Fruit fly (Drosophila melanogaster) whole organism, embryonic: Measurements from ENCODE around the gene superdeath.
A peak's percentile ranks its signal among the peaks of the same experiment; 100 is the strongest.

ENCODE experiments used
- Bgb ChIP-seq: fragments of 200-800 bp; sonication (Bioruptor generic); IDR thresholded peaks from 2 replicates; pipeline ENCODE4 v1.3.6; 2022; ENCODE audit warnings: missing biosample characterization, missing genetic modification characterization; ENCODE audit not compliant: partially characterized antibody
- CG10431 ChIP-seq: fragments of 200-800 bp; sonication (Bioruptor generic); optimal IDR thresholded peaks from 3 replicates; lab custom pipeline; 2018; ENCODE audit warnings: missing biosample characterization, mild to moderate bottlenecking, missing genetic modification characterization
- CG11085 ChIP-seq: fragments of 200-800 bp; sonication (Bioruptor generic); IDR thresholded peaks from 2 replicates; pipeline ENCODE4 v1.3.6; 2022; ENCODE audit warnings: missing biosample characterization, missing genetic modification characterization
- CG11093 ChIP-seq: fragments of 200-800 bp; sonication (Bioruptor generic); IDR thresholded peaks from 3 replicates; pipeline ENCODE4 v1.3.6; 2022; ENCODE audit warnings: missing biosample characterization, missing genetic modification characterization
- CG11398 ChIP-seq: fragments of 200-800 bp; sonication (Bioruptor generic); optimal IDR thresholded peaks from 2 replicates; lab custom pipeline; 2016; ENCODE audit warnings: missing biosample characterization, missing genetic modification characterization
- CG11560 ChIP-seq: fragments of 200-800 bp; sonication (Bioruptor generic); IDR thresholded peaks from 3 replicates; pipeline ENCODE4 v1.3.6; 2022; ENCODE audit warnings: missing biosample characterization, missing genetic modification characterization
- CG12155 ChIP-seq: fragments of 200-800 bp; sonication (Bioruptor generic); optimal IDR thresholded peaks from 3 replicates; lab custom pipeline; 2016; ENCODE audit warnings: missing biosample characterization, missing genetic modification characterization
- CG14014 ChIP-seq: fragments of 200-800 bp; sonication (Bioruptor generic); IDR thresholded peaks from 2 replicates; pipeline ENCODE4 v1.3.6; 2022; ENCODE audit warnings: missing biosample characterization, missing genetic modification characterization
- CG18619 ChIP-seq: fragments of 200-800 bp; sonication (Bioruptor generic); optimal IDR thresholded peaks from 3 replicates; lab custom pipeline; 2017; ENCODE audit warnings: missing biosample characterization, mild to moderate bottlenecking, missing genetic modification characterization
- CG30431 ChIP-seq: fragments of 200-800 bp; sonication (Bioruptor generic); optimal IDR thresholded peaks from 2 replicates; lab custom pipeline; 2017; ENCODE audit warnings: missing biosample characterization, missing genetic modification characterization
- CG3847 ChIP-seq: fragments of 200-800 bp; sonication (Bioruptor generic); IDR thresholded peaks from 2 replicates; pipeline ENCODE4 v1.3.6; 2022; ENCODE audit warnings: missing biosample characterization, missing genetic modification characterization
- CG6683 ChIP-seq: fragments of 200-800 bp; sonication (Bioruptor generic); optimal IDR thresholded peaks from 2 replicates; lab custom pipeline; 2017; ENCODE audit warnings: missing biosample characterization, mild to moderate bottlenecking, missing genetic modification characterization, missing genetic modification reagents
- CG6689 ChIP-seq: fragments of 200-800 bp; sonication (Bioruptor generic); IDR thresholded peaks from 2 replicates; pipeline ENCODE4 v1.3.6; 2022; ENCODE audit warnings: missing biosample characterization, missing genetic modification characterization
- CG7372 ChIP-seq: fragments of 200-800 bp; sonication (Bioruptor generic); IDR thresholded peaks from 2 replicates; pipeline ENCODE4 v1.3.6; 2022; ENCODE audit warnings: missing biosample characterization, missing genetic modification characterization
- CG8089 ChIP-seq: fragments of 200-800 bp; sonication (Bioruptor generic); optimal IDR thresholded peaks from 3 replicates; lab custom pipeline; 2016; ENCODE audit warnings: missing biosample characterization, missing genetic modification characterization
- CG9797 ChIP-seq: fragments of 200-800 bp; sonication (Bioruptor generic); optimal IDR thresholded peaks from 3 replicates; lab custom pipeline; 2018; ENCODE audit warnings: missing biosample characterization, mild to moderate bottlenecking, missing genetic modification characterization
- CTCF ChIP-seq: fragments of 200-800 bp; sonication (Bioruptor generic); optimal IDR thresholded peaks from 2 replicates; lab custom pipeline; 2017; ENCODE audit warnings: missing biosample characterization, mild to moderate bottlenecking, missing genetic modification characterization, moderate library complexity
- CoRest ChIP-seq: fragments of 200-800 bp; sonication (Bioruptor generic); optimal IDR thresholded peaks from 3 replicates; lab custom pipeline; 2018; ENCODE audit warnings: missing biosample characterization, mild to moderate bottlenecking, missing genetic modification characterization, moderate library complexity
- D ChIP-seq, 2 experiments: fragments of 200-800 bp in 1 of 2; fragments of >200 bp in 1 of 2; sonication (Bioruptor generic) in 1 of 2; optimal IDR thresholded peaks; 2 replicates in 1 of 2; 3 replicates in 1 of 2; lab custom pipeline; 2017; ENCODE audit warnings: mild to moderate bottlenecking in 1 of 2, missing biosample characterization in 1 of 2, missing genetic modification characterization in 1 of 2, missing genetic modification reagents in 1 of 2
- Dek ChIP-seq: fragments of 200-800 bp; sonication (Bioruptor generic); optimal IDR thresholded peaks from 3 replicates; lab custom pipeline; 2019; ENCODE audit warnings: missing biosample characterization, mild to moderate bottlenecking, missing genetic modification characterization, moderate library complexity
- Dfd ChIP-seq, 2 experiments: fragments of >200 bp; optimal IDR thresholded peaks; 2 replicates each; lab custom pipeline; 2017; ENCODE audit warnings: missing biosample characterization in 2 of 2, missing genetic modification characterization in 2 of 2
- Fer2 ChIP-seq: fragments of 200-800 bp; sonication (Bioruptor generic); optimal IDR thresholded peaks from 2 replicates; lab custom pipeline; 2018; ENCODE audit warnings: missing biosample characterization, mild to moderate bottlenecking, missing genetic modification characterization, moderate library complexity
- H15 ChIP-seq: fragments of 200-800 bp; sonication (Bioruptor generic); IDR thresholded peaks from 3 replicates; pipeline ENCODE4 v1.3.6; 2022; ENCODE audit warnings: missing biosample characterization, missing genetic modification characterization
- HLHmδ ChIP-seq: fragments of 200-800 bp; sonication (Bioruptor generic); optimal IDR thresholded peaks from 2 replicates; lab custom pipeline; 2018; ENCODE audit warnings: missing biosample characterization, mild to moderate bottlenecking, missing genetic modification characterization, moderate library complexity
- Hr3 ChIP-seq: fragments of 200-800 bp; sonication (Bioruptor generic); optimal IDR thresholded peaks from 3 replicates; lab custom pipeline; 2016; ENCODE audit warnings: missing biosample characterization, missing genetic modification characterization
- Hr39 ChIP-seq: fragments of >200 bp; optimal IDR thresholded peaks from 2 replicates; lab custom pipeline; 2017
- Hsf ChIP-seq: fragments of 200-800 bp; sonication (Bioruptor generic); optimal IDR thresholded peaks from 3 replicates; lab custom pipeline; 2016; ENCODE audit warnings: missing biosample characterization, missing genetic modification characterization
- Lhr ChIP-seq: fragments of 200-800 bp; sonication (Bioruptor generic); optimal IDR thresholded peaks from 3 replicates; lab custom pipeline; 2017; ENCODE audit warnings: mild to moderate bottlenecking, missing biosample characterization, missing genetic modification reagents, missing genetic modification characterization
- NK7.1 ChIP-seq: fragments of 200-800 bp; sonication (Bioruptor generic); optimal IDR thresholded peaks from 3 replicates; lab custom pipeline; 2016; ENCODE audit warnings: missing biosample characterization, missing genetic modification characterization
- Oaz ChIP-seq: fragments of 200-800 bp; sonication (Bioruptor generic); IDR thresholded peaks from 2 replicates; pipeline ENCODE4 v1.3.6; 2022; ENCODE audit warnings: missing biosample characterization, missing genetic modification characterization
- Opbp ChIP-seq: fragments of 200-800 bp; sonication (Bioruptor generic); IDR thresholded peaks from 3 replicates; pipeline ENCODE4 v1.3.6; 2022; ENCODE audit warnings: missing biosample characterization, missing genetic modification characterization; ENCODE audit not compliant: partially characterized antibody
- Taf1 ChIP-seq: fragments of 200-800 bp; sonication (Bioruptor generic); IDR thresholded peaks from 2 replicates; pipeline ENCODE4 v1.3.6; 2022; ENCODE audit warnings: missing biosample characterization, missing genetic modification characterization
- ab ChIP-seq: fragments of 200-800 bp; sonication (Bioruptor generic); optimal IDR thresholded peaks from 2 replicates; lab custom pipeline; 2016; ENCODE audit warnings: missing biosample characterization, missing genetic modification characterization
- chif ChIP-seq, 2 experiments: fragments of 200-800 bp; sonication (Bioruptor generic); optimal IDR thresholded peaks; 3 replicates each; lab custom pipeline; 2016; ENCODE audit warnings: missing biosample characterization in 2 of 2, missing genetic modification characterization in 2 of 2
- dm ChIP-seq: fragments of 200-800 bp; sonication (Bioruptor generic); optimal IDR thresholded peaks from 3 replicates; lab custom pipeline; 2016; ENCODE audit warnings: missing biosample characterization, missing genetic modification characterization
- gcm2 ChIP-seq: fragments of 200-800 bp; sonication (Bioruptor generic); optimal IDR thresholded peaks from 2 replicates; lab custom pipeline; 2016; ENCODE audit warnings: missing biosample characterization, missing genetic modification characterization
- gem ChIP-seq: fragments of 200-800 bp; sonication (Bioruptor generic); optimal IDR thresholded peaks from 2 replicates; lab custom pipeline; 2019; ENCODE audit warnings: missing biosample characterization, mild to moderate bottlenecking, missing genetic modification characterization, moderate library complexity
- hkb ChIP-seq, 2 experiments: fragments of 200-800 bp in 1 of 2; fragments of >200 bp in 1 of 2; sonication (Bioruptor generic) in 1 of 2; IDR thresholded peaks in 1 of 2; optimal IDR thresholded peaks in 1 of 2; 2 replicates each; pipeline versions ENCODE4 v1.3.6 to Lab custom; 2017 to 2022; ENCODE audit warnings: missing biosample characterization in 1 of 2, missing genetic modification characterization in 1 of 2
- ken ChIP-seq: fragments of 200-800 bp; sonication (Bioruptor generic); IDR thresholded peaks from 3 replicates; pipeline ENCODE4 v1.3.6; 2022; ENCODE audit warnings: missing biosample characterization, missing genetic modification characterization
- knrl ChIP-seq: fragments of 200-800 bp; sonication (Bioruptor generic); IDR thresholded peaks from 3 replicates; pipeline ENCODE4 v1.3.6; 2022; ENCODE audit warnings: missing biosample characterization, missing genetic modification characterization; ENCODE audit not compliant: partially characterized antibody
- onecut ChIP-seq: fragments of 200-800 bp; sonication (Bioruptor generic); IDR thresholded peaks from 2 replicates; pipeline ENCODE4 v1.3.6; 2022; ENCODE audit warnings: missing biosample characterization, missing genetic modification characterization
- pb ChIP-seq: fragments of 200-800 bp; sonication (Bioruptor generic); optimal IDR thresholded peaks from 3 replicates; lab custom pipeline; 2016; ENCODE audit warnings: missing biosample characterization, missing genetic modification characterization
- pita ChIP-seq: fragments of 200-800 bp; sonication (Bioruptor generic); optimal IDR thresholded peaks from 2 replicates; lab custom pipeline; 2017; ENCODE audit warnings: missing biosample characterization, mild to moderate bottlenecking, missing genetic modification characterization
- rib ChIP-seq: fragments of 200-800 bp; sonication (Bioruptor generic); IDR thresholded peaks from 2 replicates; pipeline ENCODE4 v1.3.6; 2022; ENCODE audit warnings: missing biosample characterization, missing genetic modification characterization
- sim ChIP-seq: fragments of 200-800 bp; sonication (Bioruptor generic); IDR thresholded peaks from 2 replicates; pipeline ENCODE4 v1.3.6; 2022; ENCODE audit warnings: missing biosample characterization, missing genetic modification characterization
- slbo ChIP-seq: fragments of 200-800 bp; sonication (Bioruptor generic); IDR thresholded peaks from 2 replicates; pipeline ENCODE4 v1.3.6; 2022; ENCODE audit warnings: missing biosample characterization, missing genetic modification characterization
- sob ChIP-seq: fragments of 200-800 bp; sonication (Bioruptor generic); IDR thresholded peaks from 2 replicates; pipeline ENCODE4 v1.3.6; 2022; ENCODE audit warnings: missing biosample characterization, missing genetic modification characterization
- ssp ChIP-seq: fragments of 200-800 bp; sonication (Bioruptor generic); IDR thresholded peaks from 2 replicates; pipeline ENCODE4 v1.3.6; 2022; ENCODE audit warnings: missing biosample characterization, missing genetic modification characterization
- sug ChIP-seq: fragments of 200-800 bp; optimal IDR thresholded peaks from 2 replicates; lab custom pipeline; 2019; ENCODE audit warnings: missing biosample characterization, mild to moderate bottlenecking, missing genetic modification characterization, moderate library complexity
- trem ChIP-seq: fragments of 200-800 bp; optimal IDR thresholded peaks from 3 replicates; lab custom pipeline; 2019; ENCODE audit warnings: missing biosample characterization, mild to moderate bottlenecking, missing genetic modification characterization, moderate library complexity
- tx ChIP-seq: fragments of 200-800 bp; sonication (Bioruptor generic); optimal IDR thresholded peaks from 2 replicates; lab custom pipeline; 2016; ENCODE audit warnings: missing biosample characterization, missing genetic modification characterization
- wor ChIP-seq: fragments of 200-800 bp; sonication (Bioruptor generic); IDR thresholded peaks from 2 replicates; pipeline ENCODE4 v1.3.6; 2022; ENCODE audit warnings: missing biosample characterization, missing genetic modification characterization

Gene superdeath

dm6 chr3R:29153197-29153644, 14.8 kb downstream of the superdeath start, which contains the start of the genes Slbp and Rpn2 (continued):
- TF ChIP-seq Fer2 (tag; lab: Kevin White, UChicago) (no peak), Bgb (GFP tag; lab: Robert Waterston, UW) (peak; percentile 95), CG6683 (peak; percentile 37), chif (GFP tag; optimal IDR thresholded peaks at IDR 0.05; lab: Kevin White, UChicago) (peak; percentile 20 to 36), Hr39 (lab: Kevin White, UChicago) (no peak), CG11085 (peak; percentile 18; the same call in 1 of the 2 replicates), sim (GFP tag; lab: Robert Waterston, UW) (no peak), CG11398 (GFP tag; lab: Kevin White, UChicago) (no peak), CG11560 (tag; lab: Robert Waterston, UW) (no peak), Lhr (GFP tag; lab: Kevin White, UChicago) (peak; percentile 41), pb (GFP tag; lab: Kevin White, UChicago) (no peak), pita (GFP tag; lab: Kevin White, UChicago) (no peak), onecut (GFP tag; lab: Robert Waterston, UW) (0 out of 2 replicates have a peak, but pooled peaks have one; percentile 21), Oaz (GFP tag; lab: Robert Waterston, UW) (no peak), CG11093 (no peak), slbo (GFP tag; lab: Robert Waterston, UW) (peak; percentile 47), Taf1 (no peak), CG3847 (GFP tag; lab: Robert Waterston, UW) (peak; percentile 80), CTCF (GFP tag; lab: Kevin White, UChicago) (no peak), sug (tag; lab: Kevin White, UChicago) (peak; percentile 42), wor (no peak), tx (GFP tag; lab: Kevin White, UChicago) (peak; percentile 35), ssp (GFP tag; lab: Robert Waterston, UW) (peak; percentile 34; the same call in 1 of the 2 replicates), gcm2 (GFP tag; lab: Kevin White, UChicago) (no peak), CG8089 (no peak), NK7.1 (GFP tag; lab: Kevin White, UChicago) (no peak), CG10431 (GFP tag; lab: Kevin White, UChicago) (no peak), H15 (GFP tag; lab: Robert Waterston, UW) (no peak), knrl (peak; percentile 94), Dek (tag; lab: Kevin White, UChicago) (no peak), CoRest (tag; lab: Kevin White, UChicago) (peak; percentile 50), CG12155 (GFP tag; lab: Kevin White, UChicago) (peak; percentile 37), CG18619 (no peak), HLHmδ (GFP tag; lab: Kevin White, UChicago) (no peak), CG7372 (GFP tag; lab: Robert Waterston, UW) (no peak), sob (peak; percentile 62), rib (no peak), Hsf (peak; percentile 64), trem (peak; percentile 91), CG14014 (GFP tag; lab: Robert Waterston, UW) (0 out of 2 replicates have a peak, but pooled peaks have one; percentile 25), ab (GFP tag; lab: Kevin White, UChicago) (no peak), CG9797 (GFP tag; lab: Kevin White, UChicago) (peak; percentile 97), Hr3 (GFP tag; lab: Kevin White, UChicago) (peak; percentile 42), CG30431 (GFP tag; lab: Kevin White, UChicago) (no peak), Dfd (GFP tag; optimal IDR thresholded peaks at IDR 0.05; lab: Kevin White, UChicago) (no peak), CG6689 (GFP tag; lab: Robert Waterston, UW) (no peak), ken (GFP tag; lab: Robert Waterston, UW) (no peak), Opbp (GFP tag; lab: Robert Waterston, UW) (peak; percentile 88), hkb (optimal IDR thresholded peaks at IDR 0.05; lab: Kevin White, UChicago) (peak; percentile 82), hkb (GFP tag; IDR thresholded peaks at IDR 0.05; lab: Robert Waterston, UW) (no peak; the same call in 1 of the 2 replicates), gem (tag; lab: Kevin White, UChicago) (peak; percentile 26), dm (GFP tag; lab: Kevin White, UChicago) (peak; percentile 60), D (optimal IDR thresholded peaks at IDR 0.05; lab: Kevin White, UChicago) (no peak), D (GFP tag; optimal IDR thresholded peaks at IDR 0.05; lab: Kevin White, UChicago) (no peak)
